Fruit fly (Drosophila melanogaster): Measurements from ENCODE around the gene CG6980.

Gene CG6980

DNA sequence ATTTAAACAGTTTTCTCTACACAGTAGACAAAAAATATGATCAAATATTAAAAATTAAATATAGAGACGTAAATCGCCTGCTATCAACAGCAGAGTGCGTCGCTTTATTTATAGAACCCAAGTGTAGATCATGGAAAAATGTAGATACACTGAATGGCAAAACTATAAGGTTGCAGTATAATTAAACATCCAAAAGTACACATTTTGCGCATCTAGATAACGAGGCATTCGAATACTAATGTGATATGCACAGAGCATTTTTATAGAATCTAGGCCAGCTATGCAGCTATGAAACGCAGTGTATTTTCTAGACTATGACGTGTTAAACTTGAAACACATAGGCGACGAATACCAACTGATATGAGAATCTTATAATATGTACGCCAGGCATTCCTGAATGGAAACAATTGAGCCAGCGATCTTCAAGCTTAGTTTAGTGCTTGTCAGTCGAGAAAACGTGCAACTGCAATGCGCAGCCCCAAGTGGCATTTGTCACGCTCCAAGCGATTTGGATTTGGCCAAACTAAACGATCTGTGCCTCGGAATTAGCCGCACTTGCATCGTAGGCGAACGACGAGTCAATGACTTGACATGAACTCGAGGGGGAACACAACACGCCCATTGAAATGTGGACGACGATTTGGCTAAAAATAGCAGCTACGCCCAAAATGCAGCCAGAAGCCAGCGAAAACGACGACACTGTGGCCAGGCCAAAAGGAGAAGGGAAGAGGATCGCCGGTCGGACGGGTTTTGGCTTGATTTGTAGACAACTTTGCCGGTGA lies 3.6 kb downstream of the CG6980 start (continued):
- TF ChIP-seq fd64A (GFP tag; optimal IDR thresholded peaks at IDR 0.05) (peak; percentile 69), CHES-1-like (GFP tag; optimal IDR thresholded peaks at IDR 0.05) (peak; percentile 82), CG7556 (GFP tag; optimal IDR thresholded peaks at IDR 0.05) (peak; percentile 80), Dad (GFP tag; optimal IDR thresholded peaks at IDR 0.05) (peak; percentile 86), cad (GFP tag; optimal IDR thresholded peaks at IDR 0.05) (no peak), HmgD (GFP tag; optimal IDR thresholded peaks at IDR 0.05) (peak; percentile 7), CG10366 (GFP tag; IDR thresholded peaks at IDR 0.05) (peak; percentile 89), ap (GFP tag; IDR thresholded peaks at IDR 0.05) (peak; percentile 79), dysf (GFP tag; IDR thresholded peaks at IDR 0.05) (peak; percentile 93), zen (tag; optimal IDR thresholded peaks at IDR 0.05) (peak; percentile 49), CG10462 (GFP tag; optimal IDR thresholded peaks at IDR 0.05) (peak; percentile 69), CG17359 (tag; optimal IDR thresholded peaks at IDR 0.05) (peak; percentile 93), lmd (GFP tag; IDR thresholded peaks at IDR 0.05) (peak; percentile 92), Dip3 (GFP tag; optimal IDR thresholded peaks at IDR 0.05) (peak; percentile 93), Nf-YA (GFP tag; IDR thresholded peaks at IDR 0.05) (peak; percentile 82), Ets65A (GFP tag) (peak; percentile 97), CG12769 (tag; optimal IDR thresholded peaks at IDR 0.05) (peak; percentile 96), CG10321 (GFP tag; IDR thresholded peaks at IDR 0.05) (peak; percentile 55; the same call in 1 of the 2 replicates), hbn (GFP tag; IDR thresholded peaks at IDR 0.05; ENCODE audit: partially characterized antibody) (no peak), CG5245 (GFP tag; optimal IDR thresholded peaks at IDR 0.05) (peak; percentile 87), Fer1 (GFP tag; optimal IDR thresholded peaks at IDR 0.05) (peak; percentile 88), CG30020 (tag; optimal IDR thresholded peaks at IDR 0.05) (peak; percentile 41), CG4328 (GFP tag; optimal IDR thresholded peaks at IDR 0.05) (peak; percentile 69), Spps (tag; optimal IDR thresholded peaks at IDR 0.05) (peak; percentile 47), Ptx1 (GFP tag; IDR thresholded peaks at IDR 0.05) (peak; percentile 86), fru (optimal IDR thresholded peaks at IDR 0.05) (no peak), pho (GFP tag; optimal IDR thresholded peaks at IDR 0.05) (peak; percentile 76), psq (GFP tag; optimal IDR thresholded peaks at IDR 0.05) (peak; percentile 31), CG4404 (GFP tag; IDR thresholded peaks at IDR 0.05) (peak; percentile 61), CG32532 (GFP tag; IDR thresholded peaks at IDR 0.05) (peak; percentile 95), H15 (GFP tag; IDR thresholded peaks at IDR 0.05) (peak; percentile 86), Hey (tag; optimal IDR thresholded peaks at IDR 0.05) (peak; percentile 59), caup (GFP tag; optimal IDR thresholded peaks at IDR 0.05; ENCODE audit: severe bottlenecking) (peak; percentile 90), Stat92E (GFP tag; optimal IDR thresholded peaks at IDR 0.05) (peak in 1 of 3 experiments; percentile 6), az2 (GFP tag; optimal IDR thresholded peaks at IDR 0.05) (peak; percentile 87), CG14441 (GFP tag; IDR thresholded peaks at IDR 0.05) (peak; percentile 91), seq (GFP tag; IDR thresholded peaks at IDR 0.05) (peak; percentile 92), Kr (GFP tag; optimal IDR thresholded peaks at IDR 0.05) (no peak), Deaf1 (tag; optimal IDR thresholded peaks at IDR 0.05) (no peak), CG14667 (GFP tag; IDR thresholded peaks at IDR 0.05) (peak; percentile 79; the same call in 1 of the 2 replicates), CG12391 (tag; optimal IDR thresholded peaks at IDR 0.05) (peak; percentile 85), pros (GFP tag; optimal IDR thresholded peaks at IDR 0.05) (no peak), CG1792 (GFP tag; optimal IDR thresholded peaks at IDR 0.05) (peak; percentile 81), Mes4 (GFP tag; optimal IDR thresholded peaks at IDR 0.05) (peak; percentile 77), CG30403 (GFP tag; optimal IDR thresholded peaks at IDR 0.05) (peak; percentile 80), CG4360 (GFP tag; IDR thresholded peaks at IDR 0.05) (peak; percentile 49; the same call in 1 of the 2 replicates), Pdp1 (GFP tag; optimal IDR thresholded peaks at IDR 0.05) (peak; percentile 77 to 84), Sry-δ (GFP tag; optimal IDR thresholded peaks at IDR 0.05) (peak; percentile 48), CG11398 (GFP tag; optimal IDR thresholded peaks at IDR 0.05) (peak; percentile 71), chif (GFP tag; optimal IDR thresholded peaks at IDR 0.05) (peak; percentile 75 to 82)

All from whole organism, embryonic.